Worm (Caenorhabditis elegans) whole organism, early embryonic: Measurements from ENCODE around the gene rps-12.

Experiments used
- B0310.2 ChIP-seq: sonication (generic microtip); optimal IDR thresholded peaks from 2 replicates; lab custom pipeline; 2016; ENCODE audit warnings: mild to moderate bottlenecking, missing genetic modification characterization, missing compliant biosample characterization
- F13C5.2 ChIP-seq: sonication (generic microtip); optimal IDR thresholded peaks from 2 replicates; lab custom pipeline; 2017; ENCODE audit warnings: mild to moderate bottlenecking, missing genetic modification characterization, inconsistent platforms, missing compliant biosample characterization
- aly-1 ChIP-seq: sonication (generic microtip); optimal IDR thresholded peaks from 2 replicates; lab custom pipeline; 2016; ENCODE audit warnings: missing genetic modification characterization, missing compliant biosample characterization
- ama-1 ChIP-seq: fragments of 150-350 bp; optimal IDR thresholded peaks from 2 replicates; lab custom pipeline; 2014
- ceh-13 ChIP-seq: fragments of 200-800 bp; sonication (Bioruptor generic); optimal IDR thresholded peaks from 2 replicates; lab custom pipeline; 2018; ENCODE audit warnings: mild to moderate bottlenecking, missing genetic modification characterization, missing compliant biosample characterization
- ceh-36 ChIP-seq: sonication (generic microtip); optimal IDR thresholded peaks from 2 replicates; lab custom pipeline; 2016; ENCODE audit warnings: missing genetic modification characterization, inconsistent platforms, missing compliant biosample characterization
- ets-7 ChIP-seq: sonication (generic microtip); optimal IDR thresholded peaks from 2 replicates; lab custom pipeline; 2016; ENCODE audit warnings: missing genotype, missing genetic modification characterization, missing compliant biosample characterization
- flt-1 ChIP-seq: fragments of 200-800 bp; sonication (Bioruptor generic); IDR thresholded peaks from 2 replicates; pipeline ENCODE4 v1.3.6; 2022; ENCODE audit warnings: missing genetic modification characterization, missing compliant biosample characterization
- hmbx-1 ChIP-seq: sonication (generic microtip); optimal IDR thresholded peaks from 2 replicates; lab custom pipeline; 2016; ENCODE audit warnings: mild to moderate bottlenecking, missing genetic modification characterization, missing compliant biosample characterization
- hnd-1 ChIP-seq: sonication (generic microtip); optimal IDR thresholded peaks from 2 replicates; lab custom pipeline; 2016; ENCODE audit warnings: missing genetic modification characterization, missing compliant biosample characterization
- pes-1 ChIP-seq: fragments of 200-800 bp; sonication (Bioruptor generic); IDR thresholded peaks from 2 replicates; pipeline ENCODE4 v1.3.6; 2022; ENCODE audit warnings: missing genetic modification reagents, missing genetic modification characterization, missing compliant biosample characterization
- sea-1 ChIP-seq: fragments of 200-800 bp; sonication (Bioruptor generic); conservative IDR thresholded peaks from 2 replicates; pipeline ENCODE4 v1.3.6; 2022; ENCODE audit warnings: missing genetic modification characterization, missing compliant biosample characterization
- tbx-11 ChIP-seq: fragments of 200-800 bp; sonication (Bioruptor generic); IDR thresholded peaks from 2 replicates; pipeline ENCODE4 v1.3.6; 2022; ENCODE audit warnings: missing genetic modification characterization, missing compliant biosample characterization
- tbx-37 ChIP-seq: fragments of 200-800 bp; sonication (Bioruptor generic); conservative IDR thresholded peaks from 2 replicates; pipeline ENCODE4 v1.3.6; 2022; ENCODE audit warnings: missing genetic modification reagents, missing genetic modification characterization, missing compliant biosample characterization

DNA sequence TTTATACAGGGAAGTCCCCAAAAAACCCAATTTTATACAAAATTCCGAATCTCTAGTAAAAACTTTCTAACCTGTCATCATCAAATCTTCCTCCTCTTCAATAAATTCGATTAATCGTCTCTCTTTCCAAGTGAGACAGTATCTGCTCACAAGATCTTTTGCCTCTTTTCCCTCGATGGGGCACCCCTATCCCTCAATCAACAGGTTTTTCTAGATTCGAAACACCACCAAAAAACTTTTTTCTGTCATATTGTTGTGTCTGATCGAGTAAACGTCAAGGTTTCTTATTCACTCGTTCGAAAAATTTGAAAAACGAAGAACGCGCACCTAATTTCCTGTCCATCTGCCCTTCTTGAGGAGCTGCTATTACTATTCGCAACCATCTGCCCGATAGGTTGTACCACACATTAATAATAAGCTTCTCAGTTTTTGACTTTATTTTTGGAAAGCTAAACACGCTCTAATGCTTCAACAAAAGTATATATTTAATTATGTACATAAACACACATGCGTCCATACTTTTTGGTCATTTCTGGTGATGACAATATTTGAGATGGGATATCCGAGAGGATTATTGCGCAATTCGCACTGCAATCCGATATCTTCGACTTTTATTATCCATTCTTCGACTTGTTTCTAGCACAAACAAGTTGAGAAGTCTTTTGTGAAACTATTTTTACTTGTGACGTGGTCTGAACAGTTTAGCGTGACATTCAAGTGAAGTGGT is 40.2 kb downstream of the rps-12 start:
- TF ChIP-seq flt-1 (GFP tag; lab: Robert Waterston, UW) (no peak), pes-1 (GFP tag; lab: Robert Waterston, UW) (no peak), ama-1 (lab: Kevin White, UChicago) (no peak), hmbx-1 (tag; lab: Kevin White, UChicago) (no peak), aly-1 (tag; lab: Kevin White, UChicago) (no peak), F13C5.2 (tag; lab: Kevin White, UChicago) (no peak), ets-7 (tag; lab: Kevin White, UChicago) (no peak), ceh-36 (tag; lab: Kevin White, UChicago) (no peak), ceh-13 (no peak), tbx-11 (GFP tag; lab: Robert Waterston, UW) (no peak), hnd-1 (no peak), B0310.2 (tag; lab: Kevin White, UChicago) (no peak), sea-1 (GFP tag; lab: Robert Waterston, UW) (no peak), tbx-37 (GFP tag; lab: Robert Waterston, UW) (no peak)
